Fruit fly (Drosophila melanogaster) whole organism, embryonic: ENCODE results near the gene plum.

Source experiments
- Atf3 ChIP-seq: fragments of 200-800 bp; sonication (Bioruptor generic); optimal IDR thresholded peaks from 3 replicates; lab custom pipeline; 2016; ENCODE audit warnings: missing biosample characterization, missing genetic modification characterization
- CG12769 ChIP-seq: fragments of 200-800 bp; sonication (Bioruptor generic); optimal IDR thresholded peaks from 2 replicates; lab custom pipeline; 2019; ENCODE audit warnings: missing biosample characterization, mild to moderate bottlenecking, missing genetic modification characterization, moderate library complexity
- CG13424 ChIP-seq: fragments of 200-800 bp; sonication (Bioruptor generic); optimal IDR thresholded peaks from 2 replicates; lab custom pipeline; 2019; ENCODE audit warnings: missing biosample characterization, mild to moderate bottlenecking, missing genetic modification characterization, moderate library complexity
- CG13894 ChIP-seq: fragments of 200-800 bp; sonication (Bioruptor generic); optimal IDR thresholded peaks from 3 replicates; lab custom pipeline; 2018; ENCODE audit warnings: missing biosample characterization, mild to moderate bottlenecking, missing genetic modification characterization, moderate library complexity
- CG14441 ChIP-seq: fragments of 200-800 bp; sonication (Bioruptor generic); IDR thresholded peaks from 2 replicates; pipeline ENCODE4 v1.3.6; 2022; ENCODE audit warnings: missing biosample characterization, missing genetic modification characterization
- CG16779 ChIP-seq: fragments of 200-800 bp; sonication (Bioruptor generic); IDR thresholded peaks from 2 replicates; pipeline ENCODE4 v1.3.6; 2022; ENCODE audit warnings: missing biosample characterization, missing genetic modification characterization
- CG16815 ChIP-seq: fragments of 200-800 bp; sonication (Bioruptor generic); optimal IDR thresholded peaks from 3 replicates; lab custom pipeline; 2017; ENCODE audit warnings: missing biosample characterization, mild to moderate bottlenecking, missing genetic modification characterization
- CG17912 ChIP-seq: fragments of 200-800 bp; sonication (Bioruptor generic); optimal IDR thresholded peaks from 2 replicates; lab custom pipeline; 2018; ENCODE audit warnings: missing biosample characterization, mild to moderate bottlenecking, missing genetic modification characterization
- CG18619 ChIP-seq: fragments of 200-800 bp; sonication (Bioruptor generic); optimal IDR thresholded peaks from 3 replicates; lab custom pipeline; 2017; ENCODE audit warnings: missing biosample characterization, mild to moderate bottlenecking, missing genetic modification characterization
- CG2120 ChIP-seq: fragments of 200-800 bp; sonication (Bioruptor generic); optimal IDR thresholded peaks from 3 replicates; lab custom pipeline; 2016; ENCODE audit warnings: missing biosample characterization, missing genetic modification characterization
- CG2875 ChIP-seq: fragments of 200-800 bp; sonication (Bioruptor generic); optimal IDR thresholded peaks from 2 replicates; lab custom pipeline; 2017; ENCODE audit warnings: missing biosample characterization, mild to moderate bottlenecking, missing genetic modification characterization, missing genetic modification reagents
- CG30431 ChIP-seq: fragments of 200-800 bp; sonication (Bioruptor generic); optimal IDR thresholded peaks from 2 replicates; lab custom pipeline; 2017; ENCODE audit warnings: missing biosample characterization, missing genetic modification characterization
- CG4424 ChIP-seq: fragments of 200-800 bp; sonication (Bioruptor generic); optimal IDR thresholded peaks from 3 replicates; lab custom pipeline; 2016; ENCODE audit warnings: missing biosample characterization, missing genetic modification characterization
- CG6175 ChIP-seq: fragments of 200-800 bp; sonication (Bioruptor generic); IDR thresholded peaks from 3 replicates; pipeline ENCODE4 v1.3.6; 2022; ENCODE audit warnings: missing biosample characterization, missing genetic modification characterization
- CG6765 ChIP-seq: fragments of 200-800 bp; sonication (Bioruptor generic); optimal IDR thresholded peaks from 3 replicates; lab custom pipeline; 2017; ENCODE audit warnings: missing biosample characterization, mild to moderate bottlenecking, missing genetic modification characterization
- CG6813 ChIP-seq: fragments of 200-800 bp; sonication (Bioruptor generic); optimal IDR thresholded peaks from 2 replicates; lab custom pipeline; 2017; ENCODE audit warnings: missing biosample characterization, missing genetic modification characterization, mild to moderate bottlenecking, moderate library complexity, missing genetic modification reagents
- CG7372 ChIP-seq: fragments of 200-800 bp; sonication (Bioruptor generic); IDR thresholded peaks from 2 replicates; pipeline ENCODE4 v1.3.6; 2022; ENCODE audit warnings: missing biosample characterization, missing genetic modification characterization
- CG7839 ChIP-seq: fragments of 200-800 bp; sonication (Bioruptor generic); optimal IDR thresholded peaks from 3 replicates; lab custom pipeline; 2018; ENCODE audit warnings: missing biosample characterization, mild to moderate bottlenecking, missing genetic modification characterization, moderate library complexity
- CG7987 ChIP-seq: fragments of 200-800 bp; sonication (Bioruptor generic); optimal IDR thresholded peaks from 2 replicates; lab custom pipeline; 2018; ENCODE audit warnings: missing biosample characterization, mild to moderate bottlenecking, missing genetic modification characterization, moderate library complexity
- CG8478 ChIP-seq: fragments of >200 bp; optimal IDR thresholded peaks from 2 replicates; lab custom pipeline; 2018
- Dek ChIP-seq: fragments of 200-800 bp; sonication (Bioruptor generic); optimal IDR thresholded peaks from 3 replicates; lab custom pipeline; 2019; ENCODE audit warnings: missing biosample characterization, mild to moderate bottlenecking, missing genetic modification characterization, moderate library complexity
- Dll ChIP-seq: fragments of 200-800 bp; sonication (Bioruptor generic); IDR thresholded peaks from 4 replicates; pipeline ENCODE4 v1.3.6; 2022; ENCODE audit warnings: missing biosample characterization, missing genetic modification characterization; ENCODE audit not compliant: partially characterized antibody
- Elba2 ChIP-seq: fragments of 200-800 bp; sonication (Bioruptor generic); optimal IDR thresholded peaks from 3 replicates; lab custom pipeline; 2016; ENCODE audit warnings: missing biosample characterization, missing genetic modification characterization
- HmgZ ChIP-seq: fragments of 200-800 bp; sonication (Bioruptor generic); optimal IDR thresholded peaks from 2 replicates; lab custom pipeline; 2018; ENCODE audit warnings: missing biosample characterization, mild to moderate bottlenecking, missing genetic modification characterization
- Lpt ChIP-seq: fragments of >200 bp; optimal IDR thresholded peaks from 2 replicates; lab custom pipeline; 2018; ENCODE audit warnings: missing biosample characterization, missing genetic modification characterization
- NfI ChIP-seq: fragments of 200-800 bp; sonication (Bioruptor generic); optimal IDR thresholded peaks from 3 replicates; lab custom pipeline; 2018; ENCODE audit warnings: missing biosample characterization, mild to moderate bottlenecking, missing genetic modification characterization, moderate library complexity
- Pdp1 ChIP-seq, 2 experiments: fragments of 200-800 bp; sonication (Bioruptor generic); optimal IDR thresholded peaks; 3 replicates each; lab custom pipeline; 2016; ENCODE audit warnings: missing biosample characterization in 2 of 2, missing genetic modification characterization in 2 of 2, mild to moderate bottlenecking in 1 of 2, moderate library complexity in 1 of 2
- Trl ChIP-seq, 3 experiments: fragments of >200 bp in 2 of 3; fragments of 200-800 bp in 1 of 3; sonication (Bioruptor generic) in 1 of 3; optimal IDR thresholded peaks; 2 replicates in 1 of 3; 3 replicates in 2 of 3; lab custom pipeline; 2016 to 2017; ENCODE audit warnings: missing biosample characterization in 1 of 3, missing genetic modification characterization in 1 of 3
- Usf ChIP-seq: fragments of 200-800 bp; sonication (Bioruptor generic); optimal IDR thresholded peaks from 2 replicates; lab custom pipeline; 2017; ENCODE audit warnings: missing genotype, missing biosample characterization, missing genetic modification characterization
- ara ChIP-seq: fragments of 200-800 bp; sonication (Bioruptor generic); IDR thresholded peaks from 2 replicates; pipeline ENCODE4 v1.3.6; 2022; ENCODE audit warnings: missing biosample characterization, missing genetic modification characterization
- bigmax ChIP-seq: fragments of 200-800 bp; sonication (Bioruptor generic); optimal IDR thresholded peaks from 2 replicates; lab custom pipeline; 2018; ENCODE audit warnings: missing biosample characterization, mild to moderate bottlenecking, missing genetic modification characterization
- chinmo ChIP-seq: fragments of 200-800 bp; sonication (Bioruptor generic); IDR thresholded peaks from 4 replicates; pipeline ENCODE4 v1.3.6; 2022; ENCODE audit warnings: missing biosample characterization, missing genetic modification characterization; ENCODE audit not compliant: partially characterized antibody
- gsb-n ChIP-seq: fragments of 200-800 bp; sonication (Bioruptor generic); optimal IDR thresholded peaks from 3 replicates; lab custom pipeline; 2018; ENCODE audit warnings: missing biosample characterization, mild to moderate bottlenecking, missing genetic modification characterization
- lmd ChIP-seq: fragments of 200-800 bp; sonication (Bioruptor generic); IDR thresholded peaks from 2 replicates; pipeline ENCODE4 v1.3.6; 2022; ENCODE audit warnings: missing biosample characterization, missing genetic modification characterization
- maf-S ChIP-seq: fragments of 200-800 bp; sonication (Bioruptor generic); optimal IDR thresholded peaks from 2 replicates; lab custom pipeline; 2016; ENCODE audit warnings: missing biosample characterization, missing genetic modification characterization
- nau ChIP-seq: fragments of 200-800 bp; sonication (Bioruptor generic); optimal IDR thresholded peaks from 3 replicates; lab custom pipeline; 2017; ENCODE audit warnings: missing biosample characterization, mild to moderate bottlenecking, missing genetic modification characterization, missing genetic modification reagents
- nmo ChIP-seq: fragments of 200-800 bp; sonication (Bioruptor generic); optimal IDR thresholded peaks from 2 replicates; lab custom pipeline; 2018; ENCODE audit warnings: missing biosample characterization, mild to moderate bottlenecking, missing genetic modification characterization, moderate library complexity
- pho ChIP-seq: fragments of 200-800 bp; sonication (Bioruptor generic); optimal IDR thresholded peaks from 2 replicates; lab custom pipeline; 2016; ENCODE audit warnings: missing biosample characterization, missing genetic modification characterization
- pnt ChIP-seq: fragments of 200-800 bp; sonication (Bioruptor generic); optimal IDR thresholded peaks from 3 replicates; lab custom pipeline; 2016; ENCODE audit warnings: missing biosample characterization, missing genetic modification characterization
- pros ChIP-seq: fragments of 200-800 bp; sonication (Bioruptor generic); optimal IDR thresholded peaks from 3 replicates; lab custom pipeline; 2019; ENCODE audit warnings: missing biosample characterization, mild to moderate bottlenecking, missing genetic modification characterization, moderate library complexity
- run ChIP-seq: fragments of 200-800 bp; sonication (Bioruptor generic); optimal IDR thresholded peaks from 3 replicates; lab custom pipeline; 2018; ENCODE audit warnings: missing biosample characterization, mild to moderate bottlenecking, missing genetic modification characterization
- salm ChIP-seq: fragments of 200-800 bp; sonication (Bioruptor generic); optimal IDR thresholded peaks from 2 replicates; lab custom pipeline; 2018; ENCODE audit warnings: missing biosample characterization, mild to moderate bottlenecking, missing genetic modification characterization
- sens ChIP-seq: fragments of 200-800 bp; sonication (Bioruptor generic); peaks from one replicate; lab custom pipeline; 2016; ENCODE audit warnings: missing biosample characterization, missing genetic modification characterization
- slbo ChIP-seq: fragments of 200-800 bp; sonication (Bioruptor generic); IDR thresholded peaks from 2 replicates; pipeline ENCODE4 v1.3.6; 2022; ENCODE audit warnings: missing biosample characterization, missing genetic modification characterization
- tap ChIP-seq: fragments of 200-800 bp; optimal IDR thresholded peaks from 3 replicates; lab custom pipeline; 2019; ENCODE audit warnings: missing biosample characterization, mild to moderate bottlenecking, missing genetic modification characterization, moderate library complexity
- usp ChIP-seq: fragments of >200 bp; optimal IDR thresholded peaks from 2 replicates; lab custom pipeline; 2017; ENCODE audit warnings: missing biosample characterization, missing genetic modification characterization
- yki ChIP-seq: fragments of >200 bp; optimal IDR thresholded peaks from 3 replicates; lab custom pipeline; 2018
- zen ChIP-seq: fragments of 200-800 bp; sonication (Bioruptor generic); optimal IDR thresholded peaks from 3 replicates; lab custom pipeline; 2018; ENCODE audit warnings: missing biosample characterization, mild to moderate bottlenecking, missing genetic modification characterization, moderate library complexity
- zfh1 ChIP-seq: fragments of 200-800 bp; sonication (Bioruptor generic); IDR thresholded peaks from 3 replicates; pipeline ENCODE4 v1.3.6; 2022; ENCODE audit warnings: missing biosample characterization, missing genetic modification characterization

plum gene

DNA sequence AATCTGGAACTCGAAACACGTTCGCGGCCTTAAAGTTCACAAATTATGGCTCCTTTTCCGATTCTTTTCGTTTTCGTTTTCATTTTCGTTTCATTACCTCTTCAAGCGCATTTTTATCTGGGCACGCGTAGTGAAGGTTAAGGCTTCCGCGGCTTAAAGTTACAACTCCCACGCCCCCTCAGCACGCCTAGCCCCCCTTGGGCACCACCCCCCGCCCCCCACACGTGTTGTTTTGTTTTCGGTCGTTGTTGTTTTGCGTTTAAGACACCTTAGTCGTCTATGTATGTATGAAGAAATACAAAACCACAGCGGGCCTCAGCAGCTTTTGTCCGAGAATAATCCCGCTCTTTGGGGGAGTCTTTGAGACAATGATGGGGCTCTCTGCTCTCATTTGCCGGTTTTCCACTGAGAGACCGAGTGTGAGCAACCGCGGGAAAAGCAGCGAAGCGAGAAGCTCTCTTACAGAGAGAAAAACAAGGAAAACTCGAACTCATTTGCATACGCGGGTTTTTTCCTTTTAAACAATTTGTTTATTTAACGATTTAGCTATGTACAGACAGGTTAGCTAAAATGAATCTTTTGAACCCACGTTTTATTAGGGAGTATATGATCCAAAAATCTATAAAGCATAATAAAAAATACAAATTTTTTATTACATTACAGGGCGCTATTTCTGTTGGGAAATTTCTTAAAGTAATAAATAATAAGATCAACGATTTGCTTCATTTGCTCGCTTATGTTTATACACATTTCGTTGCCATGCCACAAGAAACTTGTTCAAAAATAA, 72.7 kb downstream of the plum start (continued):
- TF ChIP-seq chinmo (GFP tag; lab: Robert Waterston, UW) (peak; percentile 79; the same call in 2 of the 4 replicates), run (tag; lab: Kevin White, UChicago) (no peak), tap (tag; lab: Kevin White, UChicago) (peak; percentile 9), pros (GFP tag; lab: Kevin White, UChicago) (no peak), CG13424 (peak; percentile 40), yki (lab: Kevin White, UChicago) (peak; percentile 2), lmd (0 out of 2 replicates have a peak, but pooled peaks have one; percentile 36), CG2120 (GFP tag; lab: Kevin White, UChicago) (peak; percentile 17), salm (no peak), Dll (GFP tag; lab: Robert Waterston, UW) (no peak), CG14441 (GFP tag; lab: Robert Waterston, UW) (peak; percentile 51), nau (GFP tag; lab: Kevin White, UChicago) (peak; percentile 7), zfh1 (peak; percentile 21; the same call in 1 of the 3 replicates), sens (GFP tag; lab: Kevin White, UChicago) (peak; percentile 10), CG13894 (peak; percentile 46), nmo (GFP tag; lab: Kevin White, UChicago) (peak; percentile 25), CG16779 (GFP tag; lab: Robert Waterston, UW) (0 out of 2 replicates have a peak, but pooled peaks have one; percentile 48), CG7839 (peak; percentile 33), zen (tag; lab: Kevin White, UChicago) (no peak), CG18619 (peak; percentile 4), CG16815 (no peak), Pdp1 (GFP tag; optimal IDR thresholded peaks at IDR 0.05; lab: Kevin White, UChicago) (peak in 1 of 2 experiments; percentile 29)

DNA sequence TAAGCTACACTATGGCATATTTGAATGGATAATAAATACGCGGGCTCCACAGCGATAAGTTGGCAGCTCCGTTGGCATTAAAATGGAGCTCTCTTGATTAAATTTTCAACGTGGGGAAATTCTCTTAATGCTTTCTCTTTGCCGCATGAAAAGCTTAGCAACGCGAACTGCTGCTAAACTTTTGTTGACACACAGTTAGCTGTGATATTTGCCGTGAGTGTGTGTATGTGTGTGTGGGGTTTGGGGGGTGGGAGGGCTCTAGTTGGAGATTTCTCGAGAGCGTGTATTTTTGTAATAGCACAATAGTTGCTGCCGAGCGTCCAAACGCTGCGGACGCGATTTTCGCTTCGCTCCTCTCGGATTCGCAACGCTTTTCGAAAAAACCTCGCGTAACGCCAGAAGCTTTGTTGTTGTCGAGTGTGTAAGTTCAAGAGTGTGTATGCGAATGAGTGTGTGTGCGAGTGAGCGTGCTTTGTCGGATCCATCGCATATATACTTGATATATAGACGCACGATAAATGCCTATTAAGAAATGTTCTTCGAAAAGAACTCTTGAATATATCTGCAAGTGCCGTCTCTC, 73.7 kb downstream of the plum start, which contains the start of gene CG5455:
Gene CG5455, plus strand, starts transcription at position 302 of the 580 bp plus-strand sequence.
- TF ChIP-seq Dek (tag; lab: Kevin White, UChicago) (no peak), CG8478 (lab: Kevin White, UChicago) (no peak), Elba2 (GFP tag; lab: Kevin White, UChicago) (no peak), pnt (no peak), CG6765 (GFP tag; lab: Kevin White, UChicago) (peak; percentile 15), Trl (optimal IDR thresholded peaks at IDR 0.05; lab: Kevin White, UChicago) (peak; percentile 76 to 90), Trl (GFP tag; optimal IDR thresholded peaks at IDR 0.05; lab: Kevin White, UChicago) (peak; percentile 17), CG30431 (no peak), CG17912 (peak; percentile 56), CG6175 (GFP tag; lab: Robert Waterston, UW) (peak; percentile 77; the same call in 2 of the 3 replicates), ara (GFP tag; lab: Robert Waterston, UW) (no peak), bigmax (GFP tag; lab: Kevin White, UChicago) (no peak), CG7372 (GFP tag; lab: Robert Waterston, UW) (no peak), maf-S (peak; percentile 2), CG7987 (GFP tag; lab: Kevin White, UChicago) (peak; percentile 68), CG2875 (GFP tag; lab: Kevin White, UChicago) (peak; percentile 14), CG12769 (tag; lab: Kevin White, UChicago) (peak; percentile 85), Atf3 (GFP tag; lab: Kevin White, UChicago) (no peak), gsb-n (tag; lab: Kevin White, UChicago) (no peak), slbo (GFP tag; lab: Robert Waterston, UW) (peak; percentile 51), CG6813 (GFP tag; lab: Kevin White, UChicago) (peak; percentile 71), pho (GFP tag; lab: Kevin White, UChicago) (peak; percentile 65), Usf (GFP tag; lab: Kevin White, UChicago) (no peak), HmgZ (peak; percentile 84), NfI (peak; percentile 16), CG4424 (GFP tag; lab: Kevin White, UChicago) (no peak), usp (GFP tag; lab: Kevin White, UChicago) (no peak), Lpt (GFP tag; lab: Kevin White, UChicago) (no peak)
